Fruit fly (Drosophila melanogaster) whole organism: ENCODE data around the gene CG16985.

Source experiments
- CG8478 ChIP-seq: fragments of >200 bp; optimal IDR thresholded peaks from 2 replicates; lab custom pipeline; 2018; ENCODE audit warnings: inconsistent platforms
- Dll ChIP-seq: fragments of >200 bp; optimal IDR thresholded peaks from 2 replicates; lab custom pipeline; 2017
- pan ChIP-seq: fragments of >200 bp; optimal IDR thresholded peaks from 2 replicates; lab custom pipeline; 2017
- usp ChIP-seq: fragments of >200 bp; optimal IDR thresholded peaks from 2 replicates; lab custom pipeline; 2017; ENCODE audit warnings: missing biosample characterization, missing genetic modification characterization, mixed read lengths

DNA sequence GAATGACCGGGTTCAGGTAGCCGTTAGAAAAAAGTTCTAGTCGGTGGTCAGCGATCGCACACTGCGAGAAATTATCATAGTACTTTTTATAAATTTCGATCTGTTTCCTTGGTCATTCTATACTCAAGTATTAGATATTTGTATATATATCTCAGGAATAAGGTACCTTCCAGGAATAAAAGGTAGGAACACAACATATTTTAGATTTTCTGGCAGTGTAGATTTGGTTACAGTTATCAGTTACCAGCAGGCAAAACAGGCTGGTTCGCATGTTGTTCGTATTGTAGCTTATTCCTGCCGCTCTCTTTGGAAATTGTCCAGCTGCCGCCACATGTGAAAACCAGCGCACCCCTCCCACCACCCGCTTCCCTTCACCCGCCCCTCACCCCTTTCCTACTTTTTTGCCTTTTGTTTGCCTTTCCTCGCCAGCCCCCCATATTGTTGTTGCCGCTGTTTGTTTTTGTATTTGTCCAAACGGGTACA, 17.7 kb upstream of the CG16985 start:
- TF ChIP-seq pan (no peak), Dll (lab: Kevin White, UChicago) (no peak), usp (no peak), CG8478 (lab: Kevin White, UChicago) (no peak)
